Worm (Caenorhabditis elegans): ENCODE measurements around the gene fbxa-73.

Gene fbxa-73

ce11 chrIII:2240471-2240870 is 12.8 kb upstream of the fbxa-73 start, which contains the start of gene srz-56:
srz-56 (plus strand) TSS chrIII:2240771.
- TF ChIP-seq lin-38 (GFP tag; IDR thresholded peaks at IDR 0.05) = no peak
- no peak for TF ChIP-seq hmg-1.1 (GFP tag; IDR thresholded peaks at IDR 0.05)
- TF ChIP-seq ceh-44 (GFP tag; IDR thresholded peaks at IDR 0.05) = no peak
- no peak for TF ChIP-seq nhr-11 (tag; optimal IDR thresholded peaks at IDR 0.05)
- no peak for TF ChIP-seq F49E8.2 (tag; optimal IDR thresholded peaks at IDR 0.05; ENCODE audit: borderline replicate concordance)
- TF ChIP-seq tra-1 (GFP tag; IDR thresholded peaks at IDR 0.05) = no peak
- TF ChIP-seq R02D3.7 (tag; optimal IDR thresholded peaks at IDR 0.05) = no peak
- no peak for TF ChIP-seq Y5F2A.4 (GFP tag; optimal IDR thresholded peaks at IDR 0.05)
- no peak for TF ChIP-seq ctbp-1 (GFP tag; IDR thresholded peaks at IDR 0.05)
- TF ChIP-seq hlh-30 (tag; optimal IDR thresholded peaks at IDR 0.05; ENCODE audit: insufficient read depth) = no peak
- no peak for TF ChIP-seq ama-1 (optimal IDR thresholded peaks at IDR 0.05)
- no peak for TF ChIP-seq gei-8 (GFP tag; optimal IDR thresholded peaks at IDR 0.05)
- TF ChIP-seq zfp-3 (GFP tag; conservative IDR thresholded peaks at IDR 0.05) = no peak
- TF ChIP-seq T26A8.4 (GFP tag; IDR thresholded peaks at IDR 0.05) = no peak
- TF ChIP-seq ZK337.2 (GFP tag; IDR thresholded peaks at IDR 0.05) = no peak
- TF ChIP-seq hif-1 (tag; optimal IDR thresholded peaks at IDR 0.05) = no peak

- TF ChIP-seq aha-1 (tag) (peak; percentile 94), madf-9 (GFP tag; conservative IDR thresholded peaks at IDR 0.05) (no peak), daf-8 (GFP tag; IDR thresholded peaks at IDR 0.05) (no peak), ctbp-1 (GFP tag; IDR thresholded peaks at IDR 0.05) (no peak)
Measured at ce11 chrIII:2243617-2244016, 9.6 kb upstream of the fbxa-73 start.

DNA sequence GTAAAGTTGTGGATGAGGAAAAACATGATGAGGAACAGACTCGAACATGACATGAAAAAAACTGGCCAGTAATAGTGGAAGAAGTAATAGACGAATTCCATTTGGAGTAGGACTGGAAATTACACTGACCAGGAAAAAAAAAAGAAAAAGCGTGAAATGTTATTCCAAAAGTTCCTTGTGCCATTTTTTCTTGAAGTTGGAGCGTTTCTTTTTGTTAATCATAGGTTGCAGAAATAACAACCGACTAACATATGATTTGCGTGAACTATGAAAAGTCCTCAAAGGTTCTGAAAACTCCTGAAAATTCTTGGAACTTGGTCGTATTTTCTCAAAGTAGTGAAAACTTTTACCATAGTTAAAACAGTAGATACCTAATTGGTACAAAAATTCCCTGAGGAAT is 7.5 kb upstream of the fbxa-73 start, which contains the start of gene srd-67:
TSS of gene srd-67 (minus strand) at position 101 of the 400 bp plus-strand sequence.
- TF ChIP-seq F37D6.2 (tag; optimal IDR thresholded peaks at IDR 0.05) (no peak), aha-1 (tag) (peak; percentile 14)

DNA sequence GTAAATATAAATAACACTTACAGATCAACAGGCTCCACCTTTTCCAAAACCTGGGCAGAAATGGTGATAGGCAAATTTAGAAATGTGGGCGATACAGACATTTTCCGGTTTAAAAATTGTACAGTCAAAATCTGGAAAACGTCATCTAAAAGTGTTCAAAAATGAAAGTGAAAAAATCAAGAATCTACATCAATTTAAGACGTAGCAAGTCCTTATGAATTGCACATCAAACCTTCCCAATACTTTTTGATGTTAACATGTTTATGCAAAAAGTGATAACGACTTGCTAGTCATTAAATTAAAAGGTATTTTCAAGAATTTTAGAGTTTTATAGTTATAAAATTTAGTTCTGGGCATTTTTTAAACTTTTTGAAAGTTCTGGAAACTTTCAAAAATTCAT is 1.9 kb upstream of the fbxa-73 start, which contains the start of gene fbxa-7:
TSS of gene fbxa-7 (minus strand) at position 101 of the 400 bp plus-strand sequence.
- no peak for TF ChIP-seq Y5F2A.4 (GFP tag; optimal IDR thresholded peaks at IDR 0.05)
- no peak for TF ChIP-seq tag-97 (GFP tag; IDR thresholded peaks at IDR 0.05)
- TF ChIP-seq zfp-3 (GFP tag; conservative IDR thresholded peaks at IDR 0.05) = no peak
- TF ChIP-seq spr-3 (GFP tag; optimal IDR thresholded peaks at IDR 0.05) = no peak

DNA sequence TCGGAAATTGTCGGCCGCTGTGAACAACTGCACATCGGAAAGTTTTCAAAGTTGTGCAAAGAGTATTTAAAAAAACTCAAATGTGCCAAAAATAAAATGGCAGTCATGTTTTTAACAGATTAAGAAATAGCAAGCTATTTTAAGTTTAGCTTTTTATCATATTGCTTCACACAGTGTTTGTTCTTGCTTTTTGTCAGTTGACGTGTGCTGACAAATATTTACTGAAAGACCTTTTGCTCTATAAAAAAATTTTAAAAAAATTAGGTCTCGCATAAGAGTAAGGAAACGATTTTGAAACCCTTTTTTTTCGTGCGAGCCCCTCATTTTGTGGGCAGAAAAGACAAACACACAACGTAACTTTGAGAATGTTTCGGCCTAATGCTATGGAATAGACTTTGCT is 2.3 kb downstream of the fbxa-73 start, which contains the start of gene fbxa-71:
TSS of gene fbxa-71 (plus strand) at position 301 of the 400 bp plus-strand sequence.
- no peak for TF ChIP-seq mes-2 (tag; optimal IDR thresholded peaks at IDR 0.05; ENCODE audit: poor library complexity, severe bottlenecking)
- TF ChIP-seq hlh-30 (tag; optimal IDR thresholded peaks at IDR 0.05; ENCODE audit: insufficient read depth) = no peak
- TF ChIP-seq nhr-102 (tag; optimal IDR thresholded peaks at IDR 0.05) = no peak
- TF ChIP-seq tag-97 (GFP tag; IDR thresholded peaks at IDR 0.05) = no peak
- no peak for TF ChIP-seq T26A8.4 (GFP tag; IDR thresholded peaks at IDR 0.05)
- TF ChIP-seq nhr-77 (tag; optimal IDR thresholded peaks at IDR 0.05) = no peak
- no peak for TF ChIP-seq lin-1 (GFP tag; IDR thresholded peaks at IDR 0.05)
- no peak for TF ChIP-seq dve-1 (tag; optimal IDR thresholded peaks at IDR 0.05; ENCODE audit: insufficient read depth)
- no peak for TF ChIP-seq php-3 (GFP tag; IDR thresholded peaks at IDR 0.05)
- TF ChIP-seq ces-1 (GFP tag; optimal IDR thresholded peaks at IDR 0.05) = no peak

- no peak for TF ChIP-seq pha-4 (GFP tag; IDR thresholded peaks at IDR 0.05)
- no peak for TF ChIP-seq pha-4 (tag; optimal IDR thresholded peaks at IDR 0.05)
- TF ChIP-seq arid-1 (GFP tag; conservative IDR thresholded peaks at IDR 0.05) = no peak
- TF ChIP-seq ztf-11 (tag; optimal IDR thresholded peaks at IDR 0.05) = no peak
Measured at ce11 chrIII:2258863-2259262, 5.6 kb downstream of the fbxa-73 start, which contains the start of gene fbxa-43. fbxa-43 (minus strand) TSS chrIII:2258963.

Data from whole organism, L4 larva.